Fruit fly (Drosophila melanogaster) whole organism, embryonic: ENCODE results near the gene CG13876.

Source experiments
- Bgb ChIP-seq: fragments of 200-800 bp; sonication (Bioruptor generic); IDR thresholded peaks from 2 replicates; pipeline ENCODE4 v1.3.6; 2022; ENCODE audit warnings: missing biosample characterization, missing genetic modification characterization; ENCODE audit not compliant: partially characterized antibody
- Blimp-1 ChIP-seq: fragments of 200-800 bp; sonication (Bioruptor generic); optimal IDR thresholded peaks from 3 replicates; lab custom pipeline; 2018; ENCODE audit warnings: missing biosample characterization, missing genetic modification characterization, mild to moderate bottlenecking, moderate library complexity, missing genetic modification reagents
- Bteb2 ChIP-seq: fragments of 200-800 bp; sonication (Bioruptor generic); optimal IDR thresholded peaks from 2 replicates; lab custom pipeline; 2016; ENCODE audit warnings: missing biosample characterization, missing genetic modification characterization
- CG10431 ChIP-seq: fragments of 200-800 bp; sonication (Bioruptor generic); optimal IDR thresholded peaks from 3 replicates; lab custom pipeline; 2018; ENCODE audit warnings: missing biosample characterization, mild to moderate bottlenecking, missing genetic modification characterization
- CG11398 ChIP-seq: fragments of 200-800 bp; sonication (Bioruptor generic); optimal IDR thresholded peaks from 2 replicates; lab custom pipeline; 2016; ENCODE audit warnings: missing biosample characterization, missing genetic modification characterization
- CG12155 ChIP-seq: fragments of 200-800 bp; sonication (Bioruptor generic); optimal IDR thresholded peaks from 3 replicates; lab custom pipeline; 2016; ENCODE audit warnings: missing biosample characterization, missing genetic modification characterization
- CG14710 ChIP-seq: fragments of 200-800 bp; sonication (Bioruptor generic); optimal IDR thresholded peaks from 3 replicates; lab custom pipeline; 2019; ENCODE audit warnings: missing biosample characterization, mild to moderate bottlenecking, missing genetic modification characterization, moderate library complexity
- CG15269 ChIP-seq: fragments of 200-800 bp; sonication (Bioruptor generic); optimal IDR thresholded peaks from 2 replicates; lab custom pipeline; 2018; ENCODE audit warnings: missing biosample characterization, mild to moderate bottlenecking, missing genetic modification characterization, moderate library complexity
- CG2116 ChIP-seq: fragments of 200-800 bp; sonication (Bioruptor generic); optimal IDR thresholded peaks from 3 replicates; lab custom pipeline; 2018; ENCODE audit warnings: missing biosample characterization, mild to moderate bottlenecking, missing genetic modification characterization
- CG2875 ChIP-seq: fragments of 200-800 bp; sonication (Bioruptor generic); optimal IDR thresholded peaks from 2 replicates; lab custom pipeline; 2017; ENCODE audit warnings: missing biosample characterization, mild to moderate bottlenecking, missing genetic modification characterization, missing genetic modification reagents
- CG31388 ChIP-seq: fragments of 200-800 bp; sonication (Bioruptor generic); optimal IDR thresholded peaks from 2 replicates; lab custom pipeline; 2016; ENCODE audit warnings: missing biosample characterization, missing genetic modification characterization
- CG3847 ChIP-seq: fragments of 200-800 bp; sonication (Bioruptor generic); IDR thresholded peaks from 2 replicates; pipeline ENCODE4 v1.3.6; 2022; ENCODE audit warnings: missing biosample characterization, missing genetic modification characterization
- CG4854 ChIP-seq: fragments of 200-800 bp; sonication (Bioruptor generic); optimal IDR thresholded peaks from 2 replicates; lab custom pipeline; 2016; ENCODE audit warnings: missing biosample characterization, missing genetic modification characterization, inconsistent platforms
- CG6683 ChIP-seq: fragments of 200-800 bp; sonication (Bioruptor generic); optimal IDR thresholded peaks from 2 replicates; lab custom pipeline; 2017; ENCODE audit warnings: missing biosample characterization, mild to moderate bottlenecking, missing genetic modification characterization, missing genetic modification reagents
- CG7372 ChIP-seq: fragments of 200-800 bp; sonication (Bioruptor generic); IDR thresholded peaks from 2 replicates; pipeline ENCODE4 v1.3.6; 2022; ENCODE audit warnings: missing biosample characterization, missing genetic modification characterization
- CG7928 ChIP-seq: fragments of 200-800 bp; sonication (Bioruptor generic); optimal IDR thresholded peaks from 2 replicates; lab custom pipeline; 2017; ENCODE audit warnings: missing biosample characterization, mild to moderate bottlenecking, missing genetic modification characterization
- CG9817 ChIP-seq: fragments of 200-800 bp; sonication (Bioruptor generic); optimal IDR thresholded peaks from 2 replicates; lab custom pipeline; 2018; ENCODE audit warnings: missing biosample characterization, mild to moderate bottlenecking, missing genetic modification characterization, moderate library complexity
- Dad ChIP-seq: fragments of 200-800 bp; sonication (Bioruptor generic); optimal IDR thresholded peaks from 3 replicates; lab custom pipeline; 2016; ENCODE audit warnings: missing biosample characterization, missing genetic modification characterization
- Dll ChIP-seq: fragments of 200-800 bp; sonication (Bioruptor generic); IDR thresholded peaks from 4 replicates; pipeline ENCODE4 v1.3.6; 2022; ENCODE audit warnings: missing biosample characterization, missing genetic modification characterization; ENCODE audit not compliant: partially characterized antibody
- Dp ChIP-seq: fragments of 200-800 bp; sonication (Bioruptor generic); optimal IDR thresholded peaks from 2 replicates; lab custom pipeline; 2018; ENCODE audit warnings: missing biosample characterization, mild to moderate bottlenecking, missing genetic modification characterization, moderate library complexity
- Fer1 ChIP-seq: fragments of 200-800 bp; sonication (Bioruptor generic); optimal IDR thresholded peaks from 2 replicates; lab custom pipeline; 2017; ENCODE audit warnings: missing biosample characterization, mild to moderate bottlenecking, missing genetic modification characterization
- H15 ChIP-seq: fragments of 200-800 bp; sonication (Bioruptor generic); IDR thresholded peaks from 3 replicates; pipeline ENCODE4 v1.3.6; 2022; ENCODE audit warnings: missing biosample characterization, missing genetic modification characterization
- MESR4 ChIP-seq: fragments of 200-800 bp; sonication (Bioruptor generic); optimal IDR thresholded peaks from 2 replicates; lab custom pipeline; 2018; ENCODE audit warnings: missing biosample characterization, mild to moderate bottlenecking, missing genetic modification characterization, moderate library complexity
- Oli ChIP-seq: fragments of 200-800 bp; sonication (Bioruptor generic); optimal IDR thresholded peaks from 2 replicates; lab custom pipeline; 2018; ENCODE audit warnings: missing biosample characterization, mild to moderate bottlenecking, missing genetic modification characterization, moderate library complexity
- Ptx1 ChIP-seq: fragments of 200-800 bp; sonication (Bioruptor generic); IDR thresholded peaks from 2 replicates; pipeline ENCODE4 v1.3.6; 2022; ENCODE audit warnings: missing biosample characterization, missing genetic modification characterization
- Sox100B ChIP-seq: fragments of 200-800 bp; sonication (Bioruptor generic); optimal IDR thresholded peaks from 3 replicates; lab custom pipeline; 2018; ENCODE audit warnings: missing biosample characterization, mild to moderate bottlenecking, missing genetic modification characterization
- Spps ChIP-seq: fragments of 200-800 bp; sonication (Bioruptor generic); optimal IDR thresholded peaks from 2 replicates; lab custom pipeline; 2018; ENCODE audit warnings: missing biosample characterization, mild to moderate bottlenecking, missing genetic modification characterization
- Sry-β ChIP-seq: fragments of 200-800 bp; sonication (Bioruptor generic); optimal IDR thresholded peaks from 2 replicates; lab custom pipeline; 2018; ENCODE audit warnings: missing biosample characterization, mild to moderate bottlenecking, missing genetic modification characterization, moderate library complexity
- Tbp ChIP-seq: fragments of >200 bp; optimal IDR thresholded peaks from 2 replicates; lab custom pipeline; 2018; ENCODE audit warnings: missing biosample characterization, missing genetic modification characterization
- ash1 ChIP-seq: fragments of 200-800 bp; sonication (Bioruptor generic); optimal IDR thresholded peaks from 2 replicates; lab custom pipeline; 2018; ENCODE audit warnings: missing biosample characterization, mild to moderate bottlenecking, missing genetic modification characterization
- chn ChIP-seq: fragments of 200-800 bp; sonication (Bioruptor generic); optimal IDR thresholded peaks from 2 replicates; lab custom pipeline; 2016; ENCODE audit warnings: missing biosample characterization, missing genetic modification characterization
- crc ChIP-seq: fragments of 200-800 bp; sonication (Bioruptor generic); optimal IDR thresholded peaks from 2 replicates; lab custom pipeline; 2016; ENCODE audit warnings: missing biosample characterization, missing genetic modification characterization
- dati ChIP-seq: fragments of 200-800 bp; sonication (Bioruptor generic); IDR thresholded peaks from 2 replicates; pipeline ENCODE4 v1.3.6; 2022; ENCODE audit warnings: missing biosample characterization, missing genetic modification characterization
- disco-r ChIP-seq: fragments of 200-800 bp; sonication (Bioruptor generic); optimal IDR thresholded peaks from 2 replicates; lab custom pipeline; 2016; ENCODE audit warnings: missing biosample characterization, missing genetic modification characterization
- fd3F ChIP-seq: fragments of 200-800 bp; sonication (Bioruptor generic); optimal IDR thresholded peaks from 2 replicates; lab custom pipeline; 2018; ENCODE audit warnings: missing biosample characterization, mild to moderate bottlenecking, missing genetic modification characterization, moderate library complexity
- fd64A ChIP-seq: fragments of 200-800 bp; sonication (Bioruptor generic); optimal IDR thresholded peaks from 3 replicates; lab custom pipeline; 2018; ENCODE audit warnings: missing biosample characterization, mild to moderate bottlenecking, missing genetic modification characterization
- grn ChIP-seq: fragments of 200-800 bp; sonication (Bioruptor generic); optimal IDR thresholded peaks from 3 replicates; lab custom pipeline; 2017; ENCODE audit warnings: missing biosample characterization, missing genetic modification characterization
- ind ChIP-seq: fragments of 200-800 bp; sonication (Bioruptor generic); optimal IDR thresholded peaks from 3 replicates; lab custom pipeline; 2016; ENCODE audit warnings: missing biosample characterization, missing genetic modification characterization
- insv ChIP-seq, 2 experiments: fragments of 200-800 bp; sonication (Bioruptor generic); optimal IDR thresholded peaks; 3 replicates each; lab custom pipeline; 2016 to 2018; ENCODE audit warnings: missing biosample characterization in 2 of 2, missing genetic modification characterization in 2 of 2
- inv ChIP-seq: fragments of 200-800 bp; sonication (Bioruptor generic); IDR thresholded peaks from 2 replicates; pipeline ENCODE4 v1.3.6; 2022; ENCODE audit warnings: missing biosample characterization, missing genetic modification characterization; ENCODE audit not compliant: partially characterized antibody
- jigr1 ChIP-seq: fragments of 200-800 bp; sonication (Bioruptor generic); IDR thresholded peaks from 3 replicates; pipeline ENCODE4 v1.3.6; 2022; ENCODE audit warnings: missing biosample characterization, missing genetic modification characterization
- maf-S ChIP-seq: fragments of 200-800 bp; sonication (Bioruptor generic); optimal IDR thresholded peaks from 2 replicates; lab custom pipeline; 2016; ENCODE audit warnings: missing biosample characterization, missing genetic modification characterization
- nerfin-2 ChIP-seq: fragments of 200-800 bp; sonication (Bioruptor generic); IDR thresholded peaks from 2 replicates; pipeline ENCODE4 v1.3.6; 2022; ENCODE audit warnings: missing biosample characterization, missing genetic modification characterization; ENCODE audit not compliant: partially characterized antibody
- pita ChIP-seq: fragments of 200-800 bp; sonication (Bioruptor generic); optimal IDR thresholded peaks from 2 replicates; lab custom pipeline; 2017; ENCODE audit warnings: missing biosample characterization, mild to moderate bottlenecking, missing genetic modification characterization
- sc ChIP-seq, 3 experiments: fragments of >200 bp in 2 of 3; fragments of 200-800 bp in 1 of 3; sonication (Bioruptor generic) in 1 of 3; optimal IDR thresholded peaks; 2 replicates in 2 of 3; 3 replicates in 1 of 3; lab custom pipeline; 2017; ENCODE audit warnings: mild to moderate bottlenecking in 1 of 3, missing biosample characterization in 1 of 3, missing genetic modification characterization in 1 of 3, missing genetic modification reagents in 1 of 3
- tll ChIP-seq, 2 experiments: fragments of 200-800 bp in 1 of 2; fragments of >200 bp in 1 of 2; sonication (Bioruptor generic) in 1 of 2; optimal IDR thresholded peaks; 2 replicates each; lab custom pipeline; 2017 to 2019; ENCODE audit warnings: missing biosample characterization in 2 of 2, missing genetic modification characterization in 2 of 2, mild to moderate bottlenecking in 1 of 2, moderate library complexity in 1 of 2
- twi ChIP-seq: fragments of 200-800 bp; optimal IDR thresholded peaks from 2 replicates; lab custom pipeline; 2019; ENCODE audit warnings: missing biosample characterization, mild to moderate bottlenecking, missing genetic modification characterization, moderate library complexity
- unpg ChIP-seq: fragments of 200-800 bp; sonication (Bioruptor generic); optimal IDR thresholded peaks from 3 replicates; lab custom pipeline; 2018; ENCODE audit warnings: missing biosample characterization, mild to moderate bottlenecking, missing genetic modification characterization, moderate library complexity

The CG13876 gene

DNA sequence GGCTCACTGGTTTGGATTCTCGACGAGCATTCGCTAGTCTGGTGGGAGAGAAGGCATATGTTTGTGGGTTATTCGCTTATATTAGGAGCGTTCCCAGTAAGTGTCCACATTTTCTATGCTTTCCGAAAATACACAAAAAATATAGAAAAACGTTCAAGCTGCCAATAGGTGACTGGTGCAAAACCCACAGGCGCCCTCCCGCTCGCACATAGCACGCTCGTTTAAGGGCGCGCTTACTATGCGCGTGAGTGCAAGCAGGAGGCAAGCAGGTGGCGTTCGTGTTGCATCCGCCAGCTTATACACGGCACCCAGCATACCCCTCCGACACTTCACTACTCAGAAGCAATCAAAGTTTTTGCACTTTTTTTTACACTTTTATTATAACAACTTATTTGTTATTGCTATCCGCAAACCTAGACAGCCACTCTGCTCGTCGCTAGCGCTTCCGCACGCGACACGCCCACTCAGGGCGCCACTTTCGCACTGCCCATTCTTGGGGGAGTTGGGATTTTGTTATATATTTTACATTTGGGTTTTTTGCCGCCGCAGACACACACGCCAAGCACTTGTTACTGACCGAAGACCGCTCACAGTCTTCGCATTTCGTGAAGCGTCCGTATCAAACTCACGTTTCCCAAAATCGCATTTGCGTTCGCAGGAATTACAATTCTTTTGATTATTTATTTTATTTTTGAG is 6.7 kb upstream of the CG13876 start (continued):
- TF ChIP-seq Ptx1 (GFP tag; lab: Robert Waterston, UW) (peak; percentile 45), sc (optimal IDR thresholded peaks at IDR 0.05; lab: Kevin White, UChicago) (no peak), sc (GFP tag; optimal IDR thresholded peaks at IDR 0.05; lab: Kevin White, UChicago) (no peak), twi (no peak), jigr1 (GFP tag; lab: Robert Waterston, UW) (peak; percentile 48; the same call in 2 of the 3 replicates), CG15269 (tag; lab: Kevin White, UChicago) (no peak), ash1 (GFP tag; lab: Kevin White, UChicago) (no peak), CG6683 (no peak), Oli (tag; lab: Kevin White, UChicago) (no peak), CG4854 (GFP tag; lab: Kevin White, UChicago) (no peak), CG31388 (GFP tag; lab: Kevin White, UChicago) (no peak), Spps (tag; lab: Kevin White, UChicago) (no peak), ind (no peak), grn (GFP tag; lab: Kevin White, UChicago) (no peak), CG10431 (GFP tag; lab: Kevin White, UChicago) (peak; percentile 42), pita (GFP tag; lab: Kevin White, UChicago) (no peak), Bteb2 (GFP tag; lab: Kevin White, UChicago) (no peak), CG2116 (GFP tag; lab: Kevin White, UChicago) (no peak), CG14710 (no peak), CG3847 (GFP tag; lab: Robert Waterston, UW) (peak; percentile 46), unpg (GFP tag; lab: Kevin White, UChicago) (no peak), CG9817 (tag; lab: Kevin White, UChicago) (peak; percentile 35), Dp (GFP tag; lab: Kevin White, UChicago) (peak; percentile 27), Sox100B (GFP tag; lab: Kevin White, UChicago) (no peak), maf-S (no peak), CG2875 (GFP tag; lab: Kevin White, UChicago) (peak; percentile 18), inv (GFP tag; lab: Robert Waterston, UW) (peak; percentile 41; the same call in 1 of the 2 replicates), Tbp (no peak), Sry-β (GFP tag; lab: Kevin White, UChicago) (no peak), CG11398 (GFP tag; lab: Kevin White, UChicago) (no peak), Blimp-1 (no peak), chn (peak; percentile 84), Dll (GFP tag; lab: Robert Waterston, UW) (no peak), disco-r (GFP tag; lab: Kevin White, UChicago) (no peak), Fer1 (GFP tag; lab: Kevin White, UChicago) (no peak), CG7928 (GFP tag; lab: Kevin White, UChicago) (no peak), dati (GFP tag; lab: Robert Waterston, UW) (no peak), CG12155 (GFP tag; lab: Kevin White, UChicago) (no peak), nerfin-2 (GFP tag; lab: Robert Waterston, UW) (peak; percentile 27; the same call in 1 of the 2 replicates), H15 (GFP tag; lab: Robert Waterston, UW) (no peak), Bgb (peak; percentile 54; the same call in 1 of the 2 replicates), CG7372 (GFP tag; lab: Robert Waterston, UW) (no peak), crc (GFP tag; lab: Kevin White, UChicago) (no peak), fd64A (GFP tag; lab: Kevin White, UChicago) (no peak), Dad (peak; percentile 42), MESR4 (GFP tag; lab: Kevin White, UChicago) (peak; percentile 74), insv (GFP tag; optimal IDR thresholded peaks at IDR 0.05; lab: Kevin White, UChicago) (no peak), fd3F (GFP tag; lab: Kevin White, UChicago) (no peak), tll (GFP tag; optimal IDR thresholded peaks at IDR 0.05; lab: Kevin White, UChicago) (no peak)
